Worm (Caenorhabditis elegans) whole organism, L4/young adult: ENCODE measurements around the gene col-116.
"Not testable (repeated sequence)": the region's sequence is repeated elsewhere in the genome, so short reads cannot be mapped to it uniquely, and the experiment has no call there.

ENCODE experiments used
- W03F9.2 ChIP-seq: fragments of 150-350 bp; optimal IDR thresholded peaks from 2 replicates; lab custom pipeline; 2014; ENCODE audit warnings: missing biosample characterization, missing genetic modification characterization
- dao-5 ChIP-seq: sonication (generic microtip); optimal IDR thresholded peaks from 2 replicates; lab custom pipeline; 2016; ENCODE audit warnings: missing genotype, missing genetic modification characterization, moderate library complexity, missing compliant biosample characterization
- him-1 ChIP-seq: sonication (generic microtip); optimal IDR thresholded peaks from 2 replicates; lab custom pipeline; 2016; ENCODE audit warnings: missing genotype, missing genetic modification reagents, missing genetic modification characterization, missing compliant biosample characterization

Gene col-116

DNA sequence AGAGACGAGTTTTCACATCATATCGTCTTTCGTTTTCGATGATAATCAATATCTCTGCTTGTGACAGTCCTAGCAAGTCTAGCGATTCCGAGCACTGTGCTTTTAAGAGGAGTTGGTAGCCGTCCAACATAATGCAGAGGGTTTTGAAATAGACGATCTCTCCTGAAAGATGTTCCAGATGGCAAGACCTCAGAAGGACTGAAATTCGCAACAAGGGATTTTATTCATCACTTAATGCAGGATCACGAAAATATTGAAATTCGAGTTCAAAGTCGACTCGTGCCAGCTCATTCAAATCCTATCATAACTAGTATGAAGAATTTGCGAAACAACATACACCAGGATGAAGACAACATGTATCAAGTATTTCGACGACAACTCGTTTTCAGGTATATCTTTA lies 21.8 kb downstream of the col-116 start, which contains the start of gene D2096.7:
D2096.7 (minus strand) TSS at position 130 of the 400 bp plus-strand sequence.
- TF ChIP-seq W03F9.2 (tag; lab: Kevin White, UChicago) (no peak), dao-5 (tag; lab: Kevin White, UChicago) (peak; percentile 26)

- no peak for TF ChIP-seq him-1 (tag; lab: Kevin White, UChicago)
- no peak for TF ChIP-seq W03F9.2 (tag; lab: Kevin White, UChicago)
- no peak for TF ChIP-seq dao-5 (tag; lab: Kevin White, UChicago)
These were observed 22.6 kb downstream of the col-116 start for ce11 chrIV:8378280-8378679.

ce11 chrIV:8379278-8379677 lies 23.6 kb downstream of the col-116 start, which contains the start of gene nap-1:
Gene nap-1 (minus strand): TSS chrIV:8379319.
- TF ChIP-seq W03F9.2 (tag; lab: Kevin White, UChicago) (peak; percentile 89), him-1 (tag; lab: Kevin White, UChicago) (no peak)

ce11 chrIV:8379683-8380082 lies 24.0 kb downstream of the col-116 start, which contains the start of gene praf-3:
Gene praf-3 (plus strand): TSS chrIV:8379983.
- TF ChIP-seq him-1 (tag; lab: Kevin White, UChicago) (no peak), W03F9.2 (tag; lab: Kevin White, UChicago) (no peak), dao-5 (tag; lab: Kevin White, UChicago) (no peak)

DNA sequence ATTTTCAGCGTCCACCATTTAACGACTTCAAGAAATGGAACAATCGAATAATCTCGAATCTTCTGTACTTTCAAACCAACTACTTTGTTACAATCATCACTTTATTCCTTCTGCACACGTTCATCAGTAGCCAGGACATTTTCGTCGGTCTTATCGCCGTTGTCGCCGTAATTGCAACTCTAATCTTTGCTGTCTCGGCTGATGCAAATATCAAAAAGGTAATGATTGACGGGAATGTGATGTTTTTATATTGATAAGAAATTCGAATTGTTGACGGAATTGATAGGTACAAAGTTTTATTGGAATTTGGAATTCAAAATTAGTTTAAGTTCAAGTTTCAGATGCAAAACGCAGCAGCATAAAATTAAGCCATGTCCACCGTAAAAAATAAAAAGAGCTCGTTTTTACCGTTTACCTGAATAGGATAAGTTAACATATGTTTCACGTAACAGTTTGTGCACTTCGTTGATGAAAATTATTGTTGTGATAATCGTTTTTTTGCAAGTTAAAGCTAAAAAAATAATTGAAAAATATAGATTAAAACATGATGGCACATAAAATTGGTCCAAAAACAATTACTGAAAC lies 24.7 kb downstream of the col-116 start:
- TF ChIP-seq dao-5 (tag; lab: Kevin White, UChicago) (no peak), W03F9.2 (tag; lab: Kevin White, UChicago) (no peak), him-1 (tag; lab: Kevin White, UChicago) (no peak)

ce11 chrIV:8382695-8383094 lies 27.0 kb downstream of the col-116 start, which contains the start of gene D2096.9:
Gene D2096.9 (minus strand): TSS chrIV:8382795.
- TF ChIP-seq him-1 (tag; lab: Kevin White, UChicago) (no peak), W03F9.2 (tag; lab: Kevin White, UChicago) (no peak), dao-5 (tag; lab: Kevin White, UChicago) (no peak)

- TF ChIP-seq him-1 (tag; lab: Kevin White, UChicago) = no peak
- TF ChIP-seq W03F9.2 (tag; lab: Kevin White, UChicago) = no peak
- no peak for TF ChIP-seq dao-5 (tag; lab: Kevin White, UChicago)
These were observed 29.0 kb downstream of the col-116 start for ce11 chrIV:8384737-8385136.

DNA sequence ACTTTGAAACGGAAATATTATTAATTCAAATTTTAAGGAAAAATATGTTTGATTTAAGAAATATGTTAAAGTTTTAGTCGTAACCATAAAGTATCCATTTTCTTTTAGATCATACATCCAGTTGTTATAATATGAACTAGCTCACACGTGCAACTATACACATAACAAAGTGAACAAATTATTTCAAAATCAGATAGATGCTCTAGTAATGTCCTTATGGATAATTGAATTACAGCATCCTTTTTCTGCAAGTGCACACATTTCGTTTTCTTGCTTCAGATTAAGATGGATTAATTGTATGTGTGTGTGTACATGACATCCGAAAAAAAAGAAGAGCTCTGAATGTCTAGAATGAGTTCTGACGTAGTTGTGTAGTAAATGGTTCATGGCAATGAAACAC lies 30.0 kb downstream of the col-116 start:
- TF ChIP-seq him-1 (tag; lab: Kevin White, UChicago) (no peak), dao-5 (tag; lab: Kevin White, UChicago) (no peak), W03F9.2 (tag; lab: Kevin White, UChicago) (no peak)

- TF ChIP-seq W03F9.2, dao-5, him-1 (tag; lab: Kevin White, UChicago): not testable (repeated sequence)
These were observed 33.4 kb downstream of the col-116 start, which contains the start of gene D2096.10 for ce11 chrIV:8389139-8389538. Gene D2096.10 (minus strand): TSS chrIV:8389239.

- no peak for TF ChIP-seq him-1 (tag; lab: Kevin White, UChicago)
These were observed 38.4 kb downstream of the col-116 start, which contains the start of gene D2096.11 for ce11 chrIV:8394105-8394504. Gene D2096.11 (minus strand): TSS chrIV:8394205.

ce11 chrIV:8396348-8396747 lies 40.6 kb downstream of the col-116 start, which contains the start of gene timm-17B.2:
Gene timm-17B.2 (plus strand): TSS chrIV:8396648.
- TF ChIP-seq W03F9.2 (tag; lab: Kevin White, UChicago) (no peak), dao-5 (tag; lab: Kevin White, UChicago) (no peak), him-1 (tag; lab: Kevin White, UChicago) (no peak)

ce11 chrIV:8397814-8398213 lies 42.1 kb downstream of the col-116 start:
- TF ChIP-seq W03F9.2 (tag; lab: Kevin White, UChicago) (no peak), dao-5 (tag; lab: Kevin White, UChicago) (no peak), him-1 (tag; lab: Kevin White, UChicago) (no peak)
